Worm (Caenorhabditis elegans) whole organism, late embryonic: Measurements from ENCODE around the gene dab-1.

Source experiments
- ceh-14 ChIP-seq: sonication (generic microtip); optimal IDR thresholded peaks from 2 replicates; lab custom pipeline; 2016; ENCODE audit warnings: missing genotype, missing genetic modification characterization, missing compliant biosample characterization
- ceh-22 ChIP-seq: sonication (generic microtip); optimal IDR thresholded peaks from 2 replicates; lab custom pipeline; 2017; ENCODE audit warnings: missing biosample characterization, missing genetic modification characterization
- elt-2 ChIP-seq: sonication (generic microtip); optimal IDR thresholded peaks from 2 replicates; lab custom pipeline; 2016; ENCODE audit warnings: missing genetic modification reagents, missing genetic modification characterization, missing compliant biosample characterization
- ets-4 ChIP-seq: sonication (generic microtip); optimal IDR thresholded peaks from 2 replicates; lab custom pipeline; 2016; ENCODE audit warnings: missing genetic modification characterization, missing compliant biosample characterization
- eyg-1 ChIP-seq: sonication (generic microtip); optimal IDR thresholded peaks from 2 replicates; lab custom pipeline; 2016; ENCODE audit warnings: missing genotype, missing genetic modification characterization, missing compliant biosample characterization
- fax-1 ChIP-seq: sonication (generic microtip); optimal IDR thresholded peaks from 2 replicates; lab custom pipeline; 2016; ENCODE audit warnings: missing genotype, missing genetic modification characterization, missing compliant biosample characterization
- hlh-30 ChIP-seq: sonication (generic microtip); optimal IDR thresholded peaks from 2 replicates; lab custom pipeline; 2017; ENCODE audit warnings: antibody characterized with exemption, missing genetic modification characterization, missing compliant biosample characterization; ENCODE audit not compliant: insufficient read depth
- nfya-1 ChIP-seq: sonication (generic microtip); optimal IDR thresholded peaks from 2 replicates; lab custom pipeline; 2017; ENCODE audit warnings: missing genetic modification characterization, mild to moderate bottlenecking, missing compliant biosample characterization, antibody characterized with exemption, moderate library complexity
- nhr-11 ChIP-seq: fragments of 150-350 bp; optimal IDR thresholded peaks from 2 replicates; lab custom pipeline; 2014; ENCODE audit warnings: missing biosample characterization, missing genetic modification characterization
- unc-3 ChIP-seq, 2 experiments: fragments of 200-800 bp in 1 of 2; sonication (Bioruptor generic) in 1 of 2; sonication (generic microtip) in 1 of 2; conservative IDR thresholded peaks in 1 of 2; optimal IDR thresholded peaks in 1 of 2; 2 replicates each; pipeline versions ENCODE4 v1.3.6 to Lab custom; 2016 to 2022; ENCODE audit warnings: missing compliant biosample characterization in 2 of 2, missing genetic modification characterization in 2 of 2, missing genetic modification reagents in 1 of 2
- ztf-16 ChIP-seq: sonication (generic microtip); optimal IDR thresholded peaks from 2 replicates; lab custom pipeline; 2017; ENCODE audit warnings: missing genetic modification characterization, missing compliant biosample characterization

dab-1 gene

ce11 chrII:8276057-8276456 lies 53.9 kb downstream of the dab-1 start, which contains the start of the genes gei-14 and slc-25A32:
gei-14 (minus strand) TSS chrII:8276231.
slc-25A32 (plus strand) TSS chrII:8276298.
- peak; percentile 6 for TF ChIP-seq elt-2 (tag; lab: Kevin White, UChicago)
- peak; percentile 6 for TF ChIP-seq nfya-1
- TF ChIP-seq hlh-30: peak; percentile 17
- TF ChIP-seq eyg-1 (tag; lab: Kevin White, UChicago): no peak
- TF ChIP-seq, all 69 proteins: peak for 3

ce11 chrII:8278415-8278814 lies 56.2 kb downstream of the dab-1 start, which contains the start of the genes mrpl-10 and clec-142:
mrpl-10 (minus strand) TSS chrII:8278515.
clec-142 (plus strand) TSS chrII:8278678.
- no peak for TF ChIP-seq ztf-16 (tag; lab: Kevin White, UChicago)
- no peak for TF ChIP-seq fax-1 (tag; lab: Kevin White, UChicago)
- TF ChIP-seq ceh-14 (tag; lab: Kevin White, UChicago): no peak
- no peak for TF ChIP-seq unc-3 (GFP tag; conservative IDR thresholded peaks at IDR 0.05; lab: Robert Waterston, UW)
- TF ChIP-seq unc-3 (tag; optimal IDR thresholded peaks at IDR 0.05; lab: Kevin White, UChicago): no peak
- TF ChIP-seq nhr-11: no peak
- TF ChIP-seq ets-4: no peak
- no peak for TF ChIP-seq ceh-22 (tag; lab: Kevin White, UChicago)
